Fruit fly (Drosophila melanogaster) whole organism, prepupa: ENCODE results near the gene Tim9b.

Experiments
- CG11294 ChIP-seq: fragments of 200-800 bp; sonication (Bioruptor generic); IDR thresholded peaks from 2 replicates; pipeline ENCODE4 v1.3.6; 2022; ENCODE audit warnings: missing biosample characterization, missing genetic modification characterization
- CG15336 ChIP-seq: fragments of 200-800 bp; sonication (Bioruptor generic); IDR thresholded peaks from 2 replicates; pipeline ENCODE4 v1.3.6; 2022; ENCODE audit warnings: missing biosample characterization, missing genetic modification characterization

dm6 chrX:19625405-19625804 lies 7.1 kb upstream of the Tim9b start, which contains the start of gene CG14212:
- TF ChIP-seq CG15336: no peak
- TF ChIP-seq CG11294: no peak
